Worm (Caenorhabditis elegans) whole organism, early embryonic: ENCODE measurements around the gene rgs-6.
A peak's percentile ranks its signal among the peaks of the same experiment; 100 is the strongest.

ENCODE experiments used
- B0310.2 ChIP-seq: sonication (generic microtip); optimal IDR thresholded peaks from 2 replicates; lab custom pipeline; 2016; ENCODE audit warnings: mild to moderate bottlenecking, missing genetic modification characterization, missing compliant biosample characterization
- F13C5.2 ChIP-seq: sonication (generic microtip); optimal IDR thresholded peaks from 2 replicates; lab custom pipeline; 2017; ENCODE audit warnings: mild to moderate bottlenecking, missing genetic modification characterization, inconsistent platforms, missing compliant biosample characterization
- aly-1 ChIP-seq: sonication (generic microtip); optimal IDR thresholded peaks from 2 replicates; lab custom pipeline; 2016; ENCODE audit warnings: missing genetic modification characterization, missing compliant biosample characterization
- ama-1 ChIP-seq: fragments of 150-350 bp; optimal IDR thresholded peaks from 2 replicates; lab custom pipeline; 2014
- ceh-13 ChIP-seq: fragments of 200-800 bp; sonication (Bioruptor generic); optimal IDR thresholded peaks from 2 replicates; lab custom pipeline; 2018; ENCODE audit warnings: mild to moderate bottlenecking, missing genetic modification characterization, missing compliant biosample characterization
- ceh-36 ChIP-seq: sonication (generic microtip); optimal IDR thresholded peaks from 2 replicates; lab custom pipeline; 2016; ENCODE audit warnings: missing genetic modification characterization, inconsistent platforms, missing compliant biosample characterization
- ets-7 ChIP-seq: sonication (generic microtip); optimal IDR thresholded peaks from 2 replicates; lab custom pipeline; 2016; ENCODE audit warnings: missing genotype, missing genetic modification characterization, missing compliant biosample characterization
- flt-1 ChIP-seq: fragments of 200-800 bp; sonication (Bioruptor generic); IDR thresholded peaks from 2 replicates; pipeline ENCODE4 v1.3.6; 2022; ENCODE audit warnings: missing genetic modification characterization, missing compliant biosample characterization
- hmbx-1 ChIP-seq: sonication (generic microtip); optimal IDR thresholded peaks from 2 replicates; lab custom pipeline; 2016; ENCODE audit warnings: mild to moderate bottlenecking, missing genetic modification characterization, missing compliant biosample characterization
- hmg-4 ChIP-seq: fragments of 200-800 bp; sonication (Bioruptor generic); optimal IDR thresholded peaks from 2 replicates; lab custom pipeline; 2018; ENCODE audit warnings: mild to moderate bottlenecking, missing genetic modification characterization, missing compliant biosample characterization
- hnd-1 ChIP-seq: sonication (generic microtip); optimal IDR thresholded peaks from 2 replicates; lab custom pipeline; 2016; ENCODE audit warnings: missing genetic modification characterization, missing compliant biosample characterization
- pes-1 ChIP-seq: fragments of 200-800 bp; sonication (Bioruptor generic); IDR thresholded peaks from 2 replicates; pipeline ENCODE4 v1.3.6; 2022; ENCODE audit warnings: missing genetic modification reagents, missing genetic modification characterization, missing compliant biosample characterization
- scrt-1 ChIP-seq: fragments of 200-800 bp; sonication (Bioruptor generic); IDR thresholded peaks from 2 replicates; pipeline ENCODE4 v1.3.6; 2022; ENCODE audit warnings: missing genetic modification characterization, missing compliant biosample characterization
- sea-1 ChIP-seq: fragments of 200-800 bp; sonication (Bioruptor generic); conservative IDR thresholded peaks from 2 replicates; pipeline ENCODE4 v1.3.6; 2022; ENCODE audit warnings: missing genetic modification characterization, missing compliant biosample characterization
- tbx-11 ChIP-seq: fragments of 200-800 bp; sonication (Bioruptor generic); IDR thresholded peaks from 2 replicates; pipeline ENCODE4 v1.3.6; 2022; ENCODE audit warnings: missing genetic modification characterization, missing compliant biosample characterization
- tbx-37 ChIP-seq: fragments of 200-800 bp; sonication (Bioruptor generic); conservative IDR thresholded peaks from 2 replicates; pipeline ENCODE4 v1.3.6; 2022; ENCODE audit warnings: missing genetic modification reagents, missing genetic modification characterization, missing compliant biosample characterization
- tra-4 ChIP-seq: sonication (generic microtip); optimal IDR thresholded peaks from 2 replicates; lab custom pipeline; 2017; ENCODE audit warnings: missing genetic modification characterization, missing compliant biosample characterization

rgs-6 gene

ce11 chrX:5728956-5729467, 4.6 kb downstream of the rgs-6 start:
- TF ChIP-seq hnd-1 (tag; lab: Kevin White, UChicago) (no peak), F13C5.2 (tag; lab: Kevin White, UChicago) (peak; percentile 31), tbx-11 (GFP tag; lab: Robert Waterston, UW) (no peak)

ce11 chrX:5726160-5726559, 7.4 kb downstream of the rgs-6 start:
- TF ChIP-seq tra-4 (no peak), aly-1 (tag; lab: Kevin White, UChicago) (no peak), hmg-4 (no peak), sea-1 (no peak), ets-7 (tag; lab: Kevin White, UChicago) (no peak), tbx-37 (GFP tag; lab: Robert Waterston, UW) (no peak), flt-1 (no peak), scrt-1 (GFP tag; lab: Robert Waterston, UW) (no peak)

ce11 chrX:5724544-5724943, 9.0 kb downstream of the rgs-6 start:
- TF ChIP-seq tbx-37 (GFP tag; lab: Robert Waterston, UW) (no peak), pes-1 (no peak), sea-1 (no peak), flt-1 (no peak)

ce11 chrX:5723758-5724157, 9.8 kb downstream of the rgs-6 start:
- TF ChIP-seq tbx-11 (GFP tag; lab: Robert Waterston, UW) (no peak), tbx-37 (GFP tag; lab: Robert Waterston, UW) (no peak), ama-1 (lab: Kevin White, UChicago) (no peak), hnd-1 (tag; lab: Kevin White, UChicago) (no peak), hmg-4 (no peak), ceh-36 (tag; lab: Kevin White, UChicago) (no peak), flt-1 (no peak), tra-4 (no peak), B0310.2 (no peak), ceh-13 (GFP tag; lab: Kevin White, UChicago) (no peak), hmbx-1 (tag; lab: Kevin White, UChicago) (no peak), ets-7 (tag; lab: Kevin White, UChicago) (no peak), sea-1 (no peak)

- no peak for TF ChIP-seq hmbx-1 (tag; lab: Kevin White, UChicago)
These were observed 12.6 kb downstream of the rgs-6 start for ce11 chrX:5720929-5721328.

ce11 chrX:5720124-5720523, 13.5 kb downstream of the rgs-6 start, which contains the start of gene C41G11.1:
Gene C41G11.1, minus strand, starts transcription at chrX:5720224.
- TF ChIP-seq pes-1 (no peak), F13C5.2 (tag; lab: Kevin White, UChicago) (no peak), hmg-4 (no peak), flt-1 (no peak), B0310.2 (no peak), tbx-11 (GFP tag; lab: Robert Waterston, UW) (no peak), ets-7 (tag; lab: Kevin White, UChicago) (no peak), ceh-36 (tag; lab: Kevin White, UChicago) (no peak), tbx-37 (GFP tag; lab: Robert Waterston, UW) (no peak), ceh-13 (GFP tag; lab: Kevin White, UChicago) (no peak), ama-1 (lab: Kevin White, UChicago) (no peak), aly-1 (tag; lab: Kevin White, UChicago) (no peak), tra-4 (no peak), sea-1 (no peak), scrt-1 (GFP tag; lab: Robert Waterston, UW) (no peak), hnd-1 (tag; lab: Kevin White, UChicago) (no peak), hmbx-1 (tag; lab: Kevin White, UChicago) (no peak)

ce11 chrX:5715831-5716364, 17.7 kb downstream of the rgs-6 start:
- TF ChIP-seq tbx-37 (GFP tag; lab: Robert Waterston, UW): no peak
- no peak for TF ChIP-seq hmg-4
- no peak for TF ChIP-seq ceh-13 (GFP tag; lab: Kevin White, UChicago)
- no peak for TF ChIP-seq flt-1
- TF ChIP-seq tra-4: no peak
- no peak for TF ChIP-seq aly-1 (tag; lab: Kevin White, UChicago)
- TF ChIP-seq ceh-36 (tag; lab: Kevin White, UChicago): no peak
- no peak for TF ChIP-seq hnd-1 (tag; lab: Kevin White, UChicago)
- TF ChIP-seq ama-1 (lab: Kevin White, UChicago): no peak
- no peak for TF ChIP-seq F13C5.2 (tag; lab: Kevin White, UChicago)
- TF ChIP-seq sea-1: no peak
- TF ChIP-seq ets-7 (tag; lab: Kevin White, UChicago): no peak
- no peak for TF ChIP-seq hmbx-1 (tag; lab: Kevin White, UChicago)
- TF ChIP-seq B0310.2: no peak
- no peak for TF ChIP-seq tbx-11 (GFP tag; lab: Robert Waterston, UW)

- TF ChIP-seq ceh-13 (GFP tag; lab: Kevin White, UChicago) (no peak), sea-1 (no peak), ama-1 (lab: Kevin White, UChicago) (no peak), scrt-1 (GFP tag; lab: Robert Waterston, UW) (no peak), aly-1 (tag; lab: Kevin White, UChicago) (no peak), pes-1 (no peak), ceh-36 (tag; lab: Kevin White, UChicago) (no peak), tbx-37 (GFP tag; lab: Robert Waterston, UW) (no peak), tra-4 (no peak), B0310.2 (no peak)
These were observed 18.2 kb downstream of the rgs-6 start for ce11 chrX:5715369-5715768.
